Worm (Caenorhabditis elegans): ENCODE measurements around the gene C09B9.2.
"Not testable (repeated sequence)": the region's sequence is repeated elsewhere in the genome, so short reads cannot be mapped to it uniquely, and the experiment has no call there.

C09B9.2 gene

ce11 chrIV:5016461-5016860 lies 12.6 kb upstream of the C09B9.2 start, which contains the start of gene ssq-4:
TSS of gene ssq-4 (plus strand) at chrIV:5016479.
- not testable (repeated sequence) for TF ChIP-seq him-1, W03F9.2, dao-5 (tag; optimal IDR thresholded peaks at IDR 0.05)

- TF ChIP-seq W03F9.2, dao-5, him-1 (tag; optimal IDR thresholded peaks at IDR 0.05): not testable (repeated sequence)
Measured at ce11 chrIV:5017075-5017474, 12.0 kb upstream of the C09B9.2 start, which contains the start of gene T28H11.7. TSS of gene T28H11.7 (minus strand) at chrIV:5017175.

ce11 chrIV:5020533-5020932 lies 8.6 kb upstream of the C09B9.2 start, which contains the start of gene T28H11.8:
TSS of gene T28H11.8 (minus strand) at chrIV:5020633.
- TF ChIP-seq W03F9.2 (tag; optimal IDR thresholded peaks at IDR 0.05) (no peak), dao-5 (tag; optimal IDR thresholded peaks at IDR 0.05) (no peak), him-1 (tag; optimal IDR thresholded peaks at IDR 0.05) (no peak)

- no peak for TF ChIP-seq dao-5 (tag; optimal IDR thresholded peaks at IDR 0.05)
- TF ChIP-seq W03F9.2 (tag; optimal IDR thresholded peaks at IDR 0.05) = no peak
- no peak for TF ChIP-seq him-1 (tag; optimal IDR thresholded peaks at IDR 0.05)
Measured at ce11 chrIV:5025646-5026045, 3.4 kb upstream of the C09B9.2 start, which contains the start of gene C09B9.85. TSS of gene C09B9.85 (minus strand) at chrIV:5025746.

- TF ChIP-seq him-1 (tag; optimal IDR thresholded peaks at IDR 0.05) (no peak), W03F9.2 (tag; optimal IDR thresholded peaks at IDR 0.05) (no peak), dao-5 (tag; optimal IDR thresholded peaks at IDR 0.05) (no peak)
Measured at ce11 chrIV:5031346-5031745, 2.3 kb downstream of the C09B9.2 start.

- TF ChIP-seq W03F9.2 (tag; optimal IDR thresholded peaks at IDR 0.05) (no peak), him-1 (tag; optimal IDR thresholded peaks at IDR 0.05) (no peak), dao-5 (tag; optimal IDR thresholded peaks at IDR 0.05) (no peak)
Measured at ce11 chrIV:5033276-5033675, 4.2 kb downstream of the C09B9.2 start, which contains the start of gene C09B9.4. TSS of gene C09B9.4 (minus strand) at chrIV:5033376.

ce11 chrIV:5037489-5037888 lies 8.4 kb downstream of the C09B9.2 start, which contains the start of gene C09B9.1:
TSS of gene C09B9.1 (plus strand) at chrIV:5037789.
- no peak for TF ChIP-seq him-1 (tag; optimal IDR thresholded peaks at IDR 0.05)
- TF ChIP-seq W03F9.2 (tag; optimal IDR thresholded peaks at IDR 0.05) = no peak
- no peak for TF ChIP-seq dao-5 (tag; optimal IDR thresholded peaks at IDR 0.05)

ce11 chrIV:5038744-5039143 lies 9.7 kb downstream of the C09B9.2 start:
- peak; percentile 66 for TF ChIP-seq dao-5 (tag; optimal IDR thresholded peaks at IDR 0.05)
- peak; percentile 17 for TF ChIP-seq him-1 (tag; optimal IDR thresholded peaks at IDR 0.05)
- no peak for TF ChIP-seq W03F9.2 (tag; optimal IDR thresholded peaks at IDR 0.05)

- TF ChIP-seq W03F9.2 (tag; optimal IDR thresholded peaks at IDR 0.05) (no peak), him-1 (tag; optimal IDR thresholded peaks at IDR 0.05) (no peak), dao-5 (tag; optimal IDR thresholded peaks at IDR 0.05) (no peak)
Measured at ce11 chrIV:5045389-5045788, 16.3 kb downstream of the C09B9.2 start, which contains the start of gene hot-9. TSS of gene hot-9 (minus strand) at chrIV:5045489.

ce11 chrIV:5054297-5054696 lies 25.2 kb downstream of the C09B9.2 start:
- TF ChIP-seq him-1 (tag; optimal IDR thresholded peaks at IDR 0.05) = no peak
- TF ChIP-seq dao-5 (tag; optimal IDR thresholded peaks at IDR 0.05) = no peak
- no peak for TF ChIP-seq W03F9.2 (tag; optimal IDR thresholded peaks at IDR 0.05)

- TF ChIP-seq dao-5 (tag; optimal IDR thresholded peaks at IDR 0.05) (no peak), W03F9.2 (tag; optimal IDR thresholded peaks at IDR 0.05) (no peak), him-1 (tag; optimal IDR thresholded peaks at IDR 0.05) (no peak)
Measured at ce11 chrIV:5055964-5056588, 27.0 kb downstream of the C09B9.2 start, which contains the start of gene msp-55. TSS of gene msp-55 (minus strand) at chrIV:5056014.

- TF ChIP-seq him-1 (tag; optimal IDR thresholded peaks at IDR 0.05) = no peak
- TF ChIP-seq W03F9.2 (tag; optimal IDR thresholded peaks at IDR 0.05) = no peak
- TF ChIP-seq dao-5 (tag; optimal IDR thresholded peaks at IDR 0.05) = no peak
Measured at ce11 chrIV:5060984-5061383, 31.9 kb downstream of the C09B9.2 start, which contains the start of gene C09B9.7. TSS of gene C09B9.7 (minus strand) at chrIV:5061084.

- not testable (repeated sequence) for TF ChIP-seq him-1, W03F9.2, dao-5 (tag; optimal IDR thresholded peaks at IDR 0.05)
Measured at ce11 chrIV:5062278-5062677, 33.2 kb downstream of the C09B9.2 start, which contains the start of gene msp-57. TSS of gene msp-57 (plus strand) at chrIV:5062578.

- no peak for TF ChIP-seq him-1 (tag; optimal IDR thresholded peaks at IDR 0.05)
- no peak for TF ChIP-seq dao-5 (tag; optimal IDR thresholded peaks at IDR 0.05)
- no peak for TF ChIP-seq W03F9.2 (tag; optimal IDR thresholded peaks at IDR 0.05)
Measured at ce11 chrIV:5063297-5063696, 34.2 kb downstream of the C09B9.2 start.

Measured in whole organism, L4/young adult.